Fruit fly (Drosophila melanogaster) whole organism, wandering third instar larva: ENCODE measurements around the gene Targ3.
A peak's percentile ranks its signal among the peaks of the same experiment; 100 is the strongest.

Experiments
- Abd-B ChIP-seq: fragments of >200 bp; optimal IDR thresholded peaks from 2 replicates; lab custom pipeline; 2017; ENCODE audit warnings: missing biosample characterization, missing genetic modification characterization
- OdsH ChIP-seq: fragments of 200-800 bp; sonication (Bioruptor generic); optimal IDR thresholded peaks from 2 replicates; lab custom pipeline; 2016; ENCODE audit warnings: missing biosample characterization, mild to moderate bottlenecking, missing genetic modification characterization
- br ChIP-seq: fragments of 200-800 bp; sonication (Bioruptor generic); optimal IDR thresholded peaks from 2 replicates; lab custom pipeline; 2016; ENCODE audit warnings: missing biosample characterization, missing genetic modification characterization
- ey ChIP-seq: fragments of 200-800 bp; sonication (Bioruptor generic); optimal IDR thresholded peaks from 2 replicates; lab custom pipeline; 2016; ENCODE audit warnings: missing biosample characterization, missing genetic modification characterization
- foxo ChIP-seq, 2 experiments: fragments of 200-800 bp; sonication (Bioruptor generic); optimal IDR thresholded peaks; 2 replicates in 1 of 2; 3 replicates in 1 of 2; lab custom pipeline; 2016 to 2017; ENCODE audit warnings: missing biosample characterization in 2 of 2, missing genetic modification characterization in 2 of 2
- fru ChIP-seq: fragments of 200-800 bp; sonication (Bioruptor generic); optimal IDR thresholded peaks from 3 replicates; lab custom pipeline; 2016; ENCODE audit warnings: missing biosample characterization, mild to moderate bottlenecking, missing genetic modification characterization
- psq ChIP-seq: fragments of 200-800 bp; sonication (Bioruptor generic); optimal IDR thresholded peaks from 3 replicates; lab custom pipeline; 2017; ENCODE audit warnings: missing biosample characterization, mild to moderate bottlenecking, missing genetic modification characterization, moderate library complexity
- tai ChIP-seq: sonication (Bioruptor generic); optimal IDR thresholded peaks from 2 replicates; lab custom pipeline; 2016; ENCODE audit warnings: missing biosample characterization, missing genetic modification characterization
- usp ChIP-seq: fragments of >200 bp; optimal IDR thresholded peaks from 2 replicates; lab custom pipeline; 2017; ENCODE audit warnings: missing biosample characterization, missing genetic modification characterization
- woc ChIP-seq: sonication (Bioruptor generic); optimal IDR thresholded peaks from 2 replicates; lab custom pipeline; 2016; ENCODE audit warnings: missing biosample characterization, mild to moderate bottlenecking, missing genetic modification characterization

DNA sequence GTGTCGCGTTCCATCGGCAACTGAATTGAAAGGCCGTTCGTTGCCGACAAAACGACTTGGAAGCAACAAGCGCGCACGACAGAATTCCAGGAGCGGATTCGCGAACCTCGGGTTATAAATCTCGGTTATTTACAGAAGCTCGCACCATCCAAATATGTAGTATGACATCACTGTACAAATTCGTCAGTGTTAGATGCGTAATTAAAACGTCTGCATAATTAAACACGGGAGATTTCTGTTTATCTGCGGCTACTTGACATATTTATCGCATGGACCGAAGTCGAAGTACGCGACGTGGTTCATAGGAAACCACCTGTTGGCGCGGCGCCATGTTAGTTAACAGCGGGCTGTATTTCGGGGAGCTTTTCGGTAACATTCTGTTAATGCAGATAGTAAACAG, 24.7 kb upstream of the Targ3 start, which contains the start of gene Ac78C:
- TF ChIP-seq Abd-B (GFP tag; lab: Kevin White, UChicago) (no peak), fru (peak; percentile 92), woc (GFP tag; lab: Kevin White, UChicago) (no peak), usp (GFP tag; lab: Kevin White, UChicago) (no peak), br (GFP tag; lab: Kevin White, UChicago) (peak; percentile 90), psq (peak; percentile 46), ey (GFP tag; lab: Kevin White, UChicago) (peak; percentile 82), OdsH (GFP tag; lab: Kevin White, UChicago) (peak; percentile 81), foxo (GFP tag; optimal IDR thresholded peaks at IDR 0.05; lab: Kevin White, UChicago) (peak; percentile 56 to 89), tai (GFP tag; lab: Kevin White, UChicago) (no peak)
